Worm (Caenorhabditis elegans): Measurements from ENCODE around the gene fbn-1.

Gene fbn-1

DNA sequence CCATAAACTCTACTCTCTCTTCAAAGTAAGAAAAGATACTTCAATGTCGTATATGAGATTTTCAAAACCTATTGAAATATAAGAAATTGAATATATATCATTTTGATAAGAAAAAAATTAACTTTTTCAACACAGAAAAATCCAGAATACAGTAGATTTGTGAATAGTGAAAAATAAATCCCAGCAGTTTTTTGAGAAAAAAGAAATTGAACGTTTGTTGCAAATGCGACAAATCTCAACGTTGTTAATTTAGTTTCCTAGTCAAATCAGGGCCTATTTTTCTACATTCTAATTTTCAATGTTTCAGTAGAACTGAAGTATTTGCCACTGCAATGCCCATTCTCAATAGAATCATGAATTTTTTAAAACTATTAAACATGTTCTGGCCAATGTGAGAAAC, 10.7 kb upstream of the fbn-1 start, which contains the start of gene T04A6.2:
TSS of gene T04A6.2 (plus strand) at position 301 of the 400 bp plus-strand sequence.
- TF ChIP-seq aly-2 (tag; optimal IDR thresholded peaks at IDR 0.05) = no peak
- no peak for TF ChIP-seq zag-1 (tag; optimal IDR thresholded peaks at IDR 0.05)
- no peak for TF ChIP-seq unc-62 (GFP tag; optimal IDR thresholded peaks at IDR 0.05)
- TF ChIP-seq ztf-1 (GFP tag; conservative IDR thresholded peaks at IDR 0.05) = no peak
- no peak for TF ChIP-seq alr-1 (tag; optimal IDR thresholded peaks at IDR 0.05)
- TF ChIP-seq ztf-11 (tag; optimal IDR thresholded peaks at IDR 0.05) = no peak
- TF ChIP-seq ZK546.5 (tag; optimal IDR thresholded peaks at IDR 0.05) = no peak
- no peak for TF ChIP-seq fos-1 (tag; optimal IDR thresholded peaks at IDR 0.05)
- no peak for TF ChIP-seq nhr-11 (tag; optimal IDR thresholded peaks at IDR 0.05)
- TF ChIP-seq nhr-6 (tag; optimal IDR thresholded peaks at IDR 0.05) = no peak
- no peak for TF ChIP-seq nhr-10 (tag; optimal IDR thresholded peaks at IDR 0.05)
- TF ChIP-seq elt-1 (tag; optimal IDR thresholded peaks at IDR 0.05) = no peak
- no peak for TF ChIP-seq sma-3 (GFP tag; optimal IDR thresholded peaks at IDR 0.05)
- no peak for TF ChIP-seq R02D3.7 (tag; optimal IDR thresholded peaks at IDR 0.05)
- no peak for TF ChIP-seq egl-27 (tag; optimal IDR thresholded peaks at IDR 0.05)
- TF ChIP-seq gmeb-1 (tag; optimal IDR thresholded peaks at IDR 0.05) = no peak
- TF ChIP-seq ama-1 (optimal IDR thresholded peaks at IDR 0.05) = no peak
- no peak for TF ChIP-seq snpc-4 (tag; optimal IDR thresholded peaks at IDR 0.05)

DNA sequence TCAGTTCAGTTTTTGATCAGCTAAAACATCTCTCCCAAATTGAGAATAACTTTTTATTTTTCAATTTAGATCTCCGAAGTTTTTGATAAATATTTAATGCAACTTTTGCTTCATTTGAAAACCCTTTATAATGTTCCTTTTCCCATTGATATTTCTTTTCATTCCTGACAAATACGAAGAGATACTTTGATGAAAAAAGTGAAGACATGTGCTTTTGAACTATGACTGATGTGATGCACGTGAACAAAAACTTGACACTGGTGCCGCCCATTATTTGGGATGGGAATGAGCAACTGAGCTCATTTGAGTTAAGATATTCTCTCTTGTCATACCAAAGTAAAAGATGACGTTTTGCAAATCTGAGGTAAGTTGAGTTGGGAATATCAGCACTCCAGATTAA, 9.0 kb upstream of the fbn-1 start, which contains the start of gene T04A6.1:
TSS of gene T04A6.1 (plus strand) at position 301 of the 400 bp plus-strand sequence.
- no peak for TF ChIP-seq ZK546.5 (tag; optimal IDR thresholded peaks at IDR 0.05)
- TF ChIP-seq nhr-129 (tag; optimal IDR thresholded peaks at IDR 0.05) = peak; percentile 34
- no peak for TF ChIP-seq mbf-1 (tag; optimal IDR thresholded peaks at IDR 0.05)
- no peak for TF ChIP-seq ztf-4 (tag; optimal IDR thresholded peaks at IDR 0.05)
- no peak for TF ChIP-seq nhr-10 (tag; optimal IDR thresholded peaks at IDR 0.05)
- no peak for TF ChIP-seq nhr-25 (tag; optimal IDR thresholded peaks at IDR 0.05)
- no peak for TF ChIP-seq Y55F3AM.14 (GFP tag; optimal IDR thresholded peaks at IDR 0.05)
- peak; percentile 61 for TF ChIP-seq unc-55 (GFP tag; optimal IDR thresholded peaks at IDR 0.05)
- TF ChIP-seq unc-39 (tag; optimal IDR thresholded peaks at IDR 0.05) = no peak
- no peak for TF ChIP-seq elt-1 (tag; optimal IDR thresholded peaks at IDR 0.05)
- no peak for TF ChIP-seq nhr-77 (tag; optimal IDR thresholded peaks at IDR 0.05)
- peak; percentile 6 for TF ChIP-seq C34F6.9 (tag; optimal IDR thresholded peaks at IDR 0.05)
- no peak for TF ChIP-seq lsy-2 (tag; optimal IDR thresholded peaks at IDR 0.05)

DNA sequence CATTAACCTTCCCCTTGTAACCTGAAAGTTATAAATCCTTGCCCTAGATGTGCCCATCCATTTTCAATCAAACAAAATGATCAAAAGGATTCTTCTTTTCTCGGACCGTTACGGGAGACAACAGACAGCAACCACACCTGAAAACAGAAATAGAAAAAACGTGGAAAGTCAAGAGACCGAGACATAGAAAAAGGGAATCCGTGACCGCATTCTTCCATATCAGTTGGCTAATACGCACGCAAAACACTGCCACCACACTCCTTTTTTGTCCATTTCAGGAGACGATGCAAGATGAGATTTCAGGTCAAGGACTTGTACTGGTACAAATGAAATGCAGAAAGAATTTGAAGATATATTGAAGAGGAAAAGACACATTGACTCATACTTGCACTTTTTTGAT, 6.9 kb upstream of the fbn-1 start:
- TF ChIP-seq nhr-77 (tag; optimal IDR thresholded peaks at IDR 0.05) (no peak), nhr-21 (tag; optimal IDR thresholded peaks at IDR 0.05) (peak; percentile 13), elt-1 (tag; optimal IDR thresholded peaks at IDR 0.05) (no peak), nhr-11 (tag; optimal IDR thresholded peaks at IDR 0.05) (no peak), elt-3 (tag; optimal IDR thresholded peaks at IDR 0.05) (no peak), nhr-25 (tag; optimal IDR thresholded peaks at IDR 0.05) (no peak), unc-62 (GFP tag; optimal IDR thresholded peaks at IDR 0.05) (no peak), ztf-1 (GFP tag; conservative IDR thresholded peaks at IDR 0.05) (no peak), sma-3 (GFP tag; optimal IDR thresholded peaks at IDR 0.05) (peak; percentile 26), nhr-10 (tag; optimal IDR thresholded peaks at IDR 0.05) (no peak), ama-1 (optimal IDR thresholded peaks at IDR 0.05) (no peak), crh-2 (tag; optimal IDR thresholded peaks at IDR 0.05) (no peak), unc-55 (GFP tag; optimal IDR thresholded peaks at IDR 0.05) (no peak), snpc-4 (tag; optimal IDR thresholded peaks at IDR 0.05) (no peak), C34F6.9 (tag; optimal IDR thresholded peaks at IDR 0.05) (no peak), egl-27 (tag; optimal IDR thresholded peaks at IDR 0.05) (peak; percentile 8), Y55F3AM.14 (GFP tag; optimal IDR thresholded peaks at IDR 0.05) (no peak), mab-5 (tag; optimal IDR thresholded peaks at IDR 0.05) (no peak), ZK546.5 (tag; optimal IDR thresholded peaks at IDR 0.05) (no peak), aly-2 (tag; optimal IDR thresholded peaks at IDR 0.05) (no peak), fos-1 (tag; optimal IDR thresholded peaks at IDR 0.05) (peak; percentile 5), mbf-1 (tag; optimal IDR thresholded peaks at IDR 0.05) (no peak)

DNA sequence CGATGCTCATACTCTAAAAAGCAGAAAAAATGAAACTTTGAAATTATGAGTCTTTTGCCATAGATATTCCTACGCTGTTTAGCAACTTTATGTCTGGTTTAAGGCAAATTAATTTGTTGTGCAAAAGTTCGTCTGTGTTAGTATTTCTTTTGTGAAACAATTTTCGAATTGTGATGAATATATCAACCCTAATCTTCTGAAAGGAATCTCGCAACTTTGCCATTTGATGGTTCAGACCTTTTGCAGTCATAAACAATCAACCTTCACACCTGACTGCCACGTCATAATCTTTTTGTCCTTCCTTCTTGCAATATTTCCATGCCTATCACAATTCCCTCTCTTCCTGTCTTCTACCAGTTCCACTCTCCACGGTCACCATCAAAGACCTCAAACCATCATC, 5.3 kb upstream of the fbn-1 start:
- TF ChIP-seq mbf-1 (tag; optimal IDR thresholded peaks at IDR 0.05) (no peak), C34F6.9 (tag; optimal IDR thresholded peaks at IDR 0.05) (no peak), lin-11 (tag; optimal IDR thresholded peaks at IDR 0.05) (no peak), skn-1 (tag; optimal IDR thresholded peaks at IDR 0.05) (no peak), mab-5 (tag; optimal IDR thresholded peaks at IDR 0.05) (no peak), ceh-82 (tag; optimal IDR thresholded peaks at IDR 0.05) (no peak), nhr-6 (tag; optimal IDR thresholded peaks at IDR 0.05) (no peak), nhr-11 (tag; optimal IDR thresholded peaks at IDR 0.05) (no peak), nhr-23 (tag; optimal IDR thresholded peaks at IDR 0.05) (no peak), blmp-1 (tag; optimal IDR thresholded peaks at IDR 0.05; ENCODE audit: insufficient read depth) (no peak)

Measured in whole organism, L2 larva.